Fruit fly (Drosophila melanogaster) whole organism, embryonic: ENCODE data around the gene ec.

Experiments used
- Blimp-1 ChIP-seq: fragments of 200-800 bp; sonication (Bioruptor generic); optimal IDR thresholded peaks from 3 replicates; lab custom pipeline; 2018; ENCODE audit warnings: missing biosample characterization, missing genetic modification characterization, mild to moderate bottlenecking, moderate library complexity, missing genetic modification reagents
- CG10147 ChIP-seq: fragments of 200-800 bp; sonication (Bioruptor generic); optimal IDR thresholded peaks from 2 replicates; lab custom pipeline; 2019; ENCODE audit warnings: missing biosample characterization, mild to moderate bottlenecking, missing genetic modification characterization, moderate library complexity
- CG10321 ChIP-seq: fragments of 200-800 bp; sonication (Bioruptor generic); IDR thresholded peaks from 2 replicates; pipeline ENCODE4 v1.3.6; 2022; ENCODE audit warnings: missing biosample characterization, missing genetic modification characterization
- CG11696 ChIP-seq: fragments of 200-800 bp; sonication (Bioruptor generic); IDR thresholded peaks from 2 replicates; pipeline ENCODE4 v1.3.6; 2022; ENCODE audit warnings: missing biosample characterization, missing genetic modification characterization
- CG12071 ChIP-seq: fragments of 200-800 bp; sonication (Bioruptor generic); optimal IDR thresholded peaks from 3 replicates; lab custom pipeline; 2018; ENCODE audit warnings: missing biosample characterization, mild to moderate bottlenecking, missing genetic modification characterization
- CG12391 ChIP-seq: fragments of 200-800 bp; sonication (Bioruptor generic); optimal IDR thresholded peaks from 3 replicates; lab custom pipeline; 2018; ENCODE audit warnings: missing biosample characterization, mild to moderate bottlenecking, missing genetic modification characterization, moderate library complexity
- CG13296 ChIP-seq: fragments of 200-800 bp; sonication (Bioruptor generic); optimal IDR thresholded peaks from 3 replicates; lab custom pipeline; 2018; ENCODE audit warnings: missing biosample characterization, mild to moderate bottlenecking, missing genetic modification characterization
- CG13775 ChIP-seq: fragments of 200-800 bp; sonication (Bioruptor generic); optimal IDR thresholded peaks from 3 replicates; lab custom pipeline; 2017; ENCODE audit warnings: missing biosample characterization, mild to moderate bottlenecking, missing genetic modification characterization
- CG13894 ChIP-seq: fragments of 200-800 bp; sonication (Bioruptor generic); optimal IDR thresholded peaks from 3 replicates; lab custom pipeline; 2018; ENCODE audit warnings: missing biosample characterization, mild to moderate bottlenecking, missing genetic modification characterization, moderate library complexity
- CG1792 ChIP-seq: fragments of 200-800 bp; sonication (Bioruptor generic); optimal IDR thresholded peaks from 2 replicates; lab custom pipeline; 2016; ENCODE audit warnings: missing biosample characterization, missing genetic modification characterization
- CG2678 ChIP-seq: fragments of 200-800 bp; sonication (Bioruptor generic); optimal IDR thresholded peaks from 3 replicates; lab custom pipeline; 2019; ENCODE audit warnings: missing biosample characterization, mild to moderate bottlenecking, missing genetic modification characterization, moderate library complexity
- CG2889 ChIP-seq: fragments of 200-800 bp; sonication (Bioruptor generic); IDR thresholded peaks from 3 replicates; pipeline ENCODE4 v1.3.6; 2022; ENCODE audit warnings: missing biosample characterization, missing genetic modification characterization
- CG3065 ChIP-seq: fragments of 200-800 bp; sonication (Bioruptor generic); optimal IDR thresholded peaks from 2 replicates; lab custom pipeline; 2016; ENCODE audit warnings: missing biosample characterization, missing genetic modification characterization
- CG6254 ChIP-seq: fragments of 200-800 bp; sonication (Bioruptor generic); optimal IDR thresholded peaks from 3 replicates; lab custom pipeline; 2017; ENCODE audit warnings: mild to moderate bottlenecking, missing biosample characterization, missing genetic modification reagents, missing genetic modification characterization
- CG6683 ChIP-seq: fragments of 200-800 bp; sonication (Bioruptor generic); optimal IDR thresholded peaks from 2 replicates; lab custom pipeline; 2017; ENCODE audit warnings: missing biosample characterization, mild to moderate bottlenecking, missing genetic modification characterization, missing genetic modification reagents
- CG7839 ChIP-seq: fragments of 200-800 bp; sonication (Bioruptor generic); optimal IDR thresholded peaks from 3 replicates; lab custom pipeline; 2018; ENCODE audit warnings: missing biosample characterization, mild to moderate bottlenecking, missing genetic modification characterization, moderate library complexity
- CG8281 ChIP-seq: fragments of 200-800 bp; sonication (Bioruptor generic); optimal IDR thresholded peaks from 2 replicates; lab custom pipeline; 2018; ENCODE audit warnings: missing biosample characterization, mild to moderate bottlenecking, missing genetic modification characterization, moderate library complexity
- CG8290 ChIP-seq, 3 experiments: fragments of 200-800 bp; sonication (Bioruptor generic); optimal IDR thresholded peaks; 2 replicates each; lab custom pipeline; 2016 to 2019; ENCODE audit warnings: missing biosample characterization in 3 of 3, missing genetic modification characterization in 3 of 3, mild to moderate bottlenecking in 2 of 3, moderate library complexity in 1 of 3
- Doc2 ChIP-seq: fragments of 200-800 bp; sonication (Bioruptor generic); IDR thresholded peaks from 2 replicates; pipeline ENCODE4 v1.3.6; 2022; ENCODE audit warnings: missing biosample characterization, missing genetic modification characterization
- Drgx ChIP-seq: fragments of 200-800 bp; sonication (Bioruptor generic); IDR thresholded peaks from 2 replicates; pipeline ENCODE4 v1.3.6; 2022; ENCODE audit warnings: missing biosample characterization, missing genetic modification characterization
- Ets65A ChIP-seq: fragments of 200-800 bp; sonication (Bioruptor generic); peaks from one replicate; lab custom pipeline; 2016; ENCODE audit warnings: missing biosample characterization, missing genetic modification characterization
- Med ChIP-seq: fragments of 200-800 bp; sonication (Bioruptor generic); peaks from one replicate; lab custom pipeline; 2016; ENCODE audit warnings: missing biosample characterization, missing genetic modification characterization, mild to moderate bottlenecking, inconsistent platforms, moderate library complexity
- Nf-YA ChIP-seq: fragments of 200-800 bp; sonication (Bioruptor generic); IDR thresholded peaks from 2 replicates; pipeline ENCODE4 v1.3.6; 2022; ENCODE audit warnings: missing biosample characterization, missing genetic modification characterization
- NfI ChIP-seq: fragments of 200-800 bp; sonication (Bioruptor generic); optimal IDR thresholded peaks from 3 replicates; lab custom pipeline; 2018; ENCODE audit warnings: missing biosample characterization, mild to moderate bottlenecking, missing genetic modification characterization, moderate library complexity
- PHDP ChIP-seq: fragments of 200-800 bp; sonication (Bioruptor generic); optimal IDR thresholded peaks from 3 replicates; lab custom pipeline; 2018; ENCODE audit warnings: missing biosample characterization, mild to moderate bottlenecking, missing genetic modification characterization, moderate library complexity
- Tbp ChIP-seq: fragments of >200 bp; optimal IDR thresholded peaks from 2 replicates; lab custom pipeline; 2018; ENCODE audit warnings: missing biosample characterization, missing genetic modification characterization
- ab ChIP-seq: fragments of 200-800 bp; sonication (Bioruptor generic); optimal IDR thresholded peaks from 2 replicates; lab custom pipeline; 2016; ENCODE audit warnings: missing biosample characterization, missing genetic modification characterization
- danr ChIP-seq: fragments of 200-800 bp; sonication (Bioruptor generic); IDR thresholded peaks from 2 replicates; pipeline ENCODE4 v1.3.6; 2022; ENCODE audit warnings: missing biosample characterization, missing genetic modification characterization
- dm ChIP-seq: fragments of 200-800 bp; sonication (Bioruptor generic); optimal IDR thresholded peaks from 3 replicates; lab custom pipeline; 2016; ENCODE audit warnings: missing biosample characterization, missing genetic modification characterization
- exex ChIP-seq: fragments of 200-800 bp; sonication (Bioruptor generic); optimal IDR thresholded peaks from 4 replicates; lab custom pipeline; 2018; ENCODE audit warnings: missing biosample characterization, mild to moderate bottlenecking, missing genetic modification characterization, moderate library complexity
- grau ChIP-seq: fragments of 200-800 bp; optimal IDR thresholded peaks from 3 replicates; lab custom pipeline; 2019; ENCODE audit warnings: missing biosample characterization, mild to moderate bottlenecking, missing genetic modification characterization, moderate library complexity
- grn ChIP-seq: fragments of 200-800 bp; sonication (Bioruptor generic); optimal IDR thresholded peaks from 3 replicates; lab custom pipeline; 2017; ENCODE audit warnings: missing biosample characterization, missing genetic modification characterization
- gt ChIP-seq: fragments of 200-800 bp; sonication (Bioruptor generic); IDR thresholded peaks from 2 replicates; pipeline ENCODE4 v1.3.6; 2022; ENCODE audit warnings: missing biosample characterization, missing genetic modification characterization
- luna ChIP-seq: fragments of 200-800 bp; sonication (Bioruptor generic); optimal IDR thresholded peaks from 2 replicates; lab custom pipeline; 2016; ENCODE audit warnings: missing biosample characterization, missing genetic modification characterization
- mirr ChIP-seq: fragments of 200-800 bp; sonication (Bioruptor generic); optimal IDR thresholded peaks from 3 replicates; lab custom pipeline; 2018; ENCODE audit warnings: missing biosample characterization, mild to moderate bottlenecking, missing genetic modification characterization
- psq ChIP-seq: fragments of 200-800 bp; sonication (Bioruptor generic); optimal IDR thresholded peaks from 2 replicates; lab custom pipeline; 2017; ENCODE audit warnings: missing biosample characterization, missing genetic modification characterization
- ro ChIP-seq: fragments of 200-800 bp; sonication (Bioruptor generic); IDR thresholded peaks from 2 replicates; pipeline ENCODE4 v1.3.6; 2022; ENCODE audit warnings: missing biosample characterization, missing genetic modification characterization
- ssp ChIP-seq: fragments of 200-800 bp; sonication (Bioruptor generic); IDR thresholded peaks from 2 replicates; pipeline ENCODE4 v1.3.6; 2022; ENCODE audit warnings: missing biosample characterization, missing genetic modification characterization
- sug ChIP-seq: fragments of 200-800 bp; optimal IDR thresholded peaks from 2 replicates; lab custom pipeline; 2019; ENCODE audit warnings: missing biosample characterization, mild to moderate bottlenecking, missing genetic modification characterization, moderate library complexity
- tna ChIP-seq: fragments of 200-800 bp; sonication (Bioruptor generic); IDR thresholded peaks from 2 replicates; pipeline ENCODE4 v1.3.6; 2022; ENCODE audit warnings: missing biosample characterization, missing genetic modification characterization; ENCODE audit not compliant: partially characterized antibody

ec gene

DNA sequence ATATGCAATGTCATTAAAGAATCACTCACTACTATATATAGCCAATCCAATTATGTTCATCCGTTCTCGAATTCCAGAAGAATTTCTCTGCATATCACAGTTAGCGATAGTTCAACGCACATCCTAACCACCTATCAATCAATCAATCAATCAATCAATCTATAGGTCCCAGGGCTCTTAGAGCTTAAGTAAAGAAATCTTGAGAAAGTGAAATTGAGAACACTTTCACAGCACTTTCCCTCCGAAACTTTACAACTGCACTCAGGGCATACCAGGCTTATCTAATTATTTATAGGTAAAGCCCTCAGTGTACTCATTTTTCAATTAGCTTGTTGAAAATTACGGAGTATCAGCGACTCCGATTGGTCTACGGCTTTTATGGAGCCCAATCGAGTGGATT, 63.0 kb downstream of the ec start:
- TF ChIP-seq CG8281 = peak; percentile 63
- peak; percentile 63 for TF ChIP-seq Blimp-1 (GFP tag; lab: Kevin White, UChicago)
- no peak for TF ChIP-seq luna (GFP tag; lab: Kevin White, UChicago)

DNA sequence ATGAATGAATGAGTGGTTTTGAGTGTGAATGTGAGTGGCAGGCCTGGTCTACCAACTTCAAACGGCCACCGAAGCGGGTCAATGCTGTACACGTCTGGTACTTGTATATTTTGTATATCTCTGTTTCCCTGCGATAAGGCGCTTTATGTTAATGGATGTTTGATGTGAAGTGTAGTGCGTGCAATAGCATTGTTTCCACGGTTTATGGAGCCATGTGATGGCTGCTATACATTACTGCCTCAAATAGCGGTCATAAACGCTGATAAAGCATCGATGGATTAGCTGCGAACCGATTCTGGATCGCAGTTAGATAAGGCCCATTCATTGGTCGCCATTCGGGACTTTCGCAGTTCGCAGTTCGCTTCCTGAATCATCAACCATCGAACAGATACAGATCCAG, 63.5 kb downstream of the ec start:
- TF ChIP-seq NfI (GFP tag; lab: Kevin White, UChicago) (no peak), CG8290 (GFP tag; optimal IDR thresholded peaks at IDR 0.05; lab: Kevin White, UChicago) (no peak), CG8290 (tag; optimal IDR thresholded peaks at IDR 0.05; lab: Kevin White, UChicago) (peak in 1 of 2 experiments; percentile 36), Med (GFP tag; lab: Kevin White, UChicago) (peak; percentile 40), ro (GFP tag; lab: Robert Waterston, UW) (no peak), CG12071 (no peak), CG11696 (GFP tag; lab: Robert Waterston, UW) (no peak), CG3065 (GFP tag; lab: Kevin White, UChicago) (no peak), exex (tag; lab: Kevin White, UChicago) (peak; percentile 84), CG10147 (GFP tag; lab: Kevin White, UChicago) (no peak), CG1792 (GFP tag; lab: Kevin White, UChicago) (no peak), CG2678 (tag; lab: Kevin White, UChicago) (peak; percentile 23), mirr (peak; percentile 57), Doc2 (GFP tag; lab: Robert Waterston, UW) (no peak), CG2889 (GFP tag; lab: Robert Waterston, UW) (no peak), danr (GFP tag; lab: Robert Waterston, UW) (no peak), sug (peak; percentile 58), CG7839 (tag; lab: Kevin White, UChicago) (no peak), Ets65A (GFP tag; lab: Kevin White, UChicago) (no peak), grn (peak; percentile 26), Nf-YA (no peak), CG6254 (GFP tag; lab: Kevin White, UChicago) (no peak), tna (GFP tag; lab: Robert Waterston, UW) (no peak), psq (no peak), Tbp (no peak), CG6683 (GFP tag; lab: Kevin White, UChicago) (no peak), Drgx (no peak), CG13296 (peak; percentile 9), CG12391 (tag; lab: Kevin White, UChicago) (no peak), PHDP (tag; lab: Kevin White, UChicago) (peak; percentile 3), CG13894 (tag; lab: Kevin White, UChicago) (peak; percentile 20), gt (no peak), grau (tag; lab: Kevin White, UChicago) (peak; percentile 2), ab (GFP tag; lab: Kevin White, UChicago) (no peak), CG13775 (GFP tag; lab: Kevin White, UChicago) (no peak), dm (GFP tag; lab: Kevin White, UChicago) (no peak), ssp (GFP tag; lab: Robert Waterston, UW) (no peak), CG10321 (GFP tag; lab: Robert Waterston, UW) (no peak)
